Worm (Caenorhabditis elegans): ENCODE measurements around the gene pitr-3.

The pitr-3 gene

ce11 chrV:9146849-9147557 lies 5.8 kb upstream of the pitr-3 start, which contains the start of gene spl-2:
TSS of gene spl-2 (minus strand) at chrV:9146899.
- TF ChIP-seq nhr-11 (tag; optimal IDR thresholded peaks at IDR 0.05) (no peak), nhr-25 (tag; optimal IDR thresholded peaks at IDR 0.05) (peak; percentile 47), lin-13 (GFP tag; optimal IDR thresholded peaks at IDR 0.05) (no peak), elt-3 (tag; optimal IDR thresholded peaks at IDR 0.05) (no peak), nhr-237 (tag; optimal IDR thresholded peaks at IDR 0.05) (no peak), alr-1 (tag; optimal IDR thresholded peaks at IDR 0.05) (no peak), nhr-129 (tag; optimal IDR thresholded peaks at IDR 0.05) (peak; percentile 23), sma-9 (GFP tag; optimal IDR thresholded peaks at IDR 0.05) (peak; percentile 35), sma-9 (tag; optimal IDR thresholded peaks at IDR 0.05) (no peak), R02D3.7 (tag; optimal IDR thresholded peaks at IDR 0.05) (no peak), nhr-12 (tag; optimal IDR thresholded peaks at IDR 0.05) (no peak), mdl-1 (tag; optimal IDR thresholded peaks at IDR 0.05) (no peak), sma-3 (GFP tag; optimal IDR thresholded peaks at IDR 0.05) (peak; percentile 29), Y55F3AM.14 (GFP tag; optimal IDR thresholded peaks at IDR 0.05) (no peak), unc-62 (GFP tag; optimal IDR thresholded peaks at IDR 0.05) (no peak), ceh-16 (tag; optimal IDR thresholded peaks at IDR 0.05) (no peak), ztf-1 (GFP tag; conservative IDR thresholded peaks at IDR 0.05) (no peak), ceh-82 (tag; optimal IDR thresholded peaks at IDR 0.05) (no peak), lsy-2 (tag; optimal IDR thresholded peaks at IDR 0.05) (no peak), mbf-1 (tag; optimal IDR thresholded peaks at IDR 0.05) (no peak), fos-1 (tag; optimal IDR thresholded peaks at IDR 0.05) (no peak), zag-1 (tag; optimal IDR thresholded peaks at IDR 0.05) (no peak), ztf-4 (tag; optimal IDR thresholded peaks at IDR 0.05) (no peak), F13H6.1 (tag; optimal IDR thresholded peaks at IDR 0.05) (no peak), nhr-6 (tag; optimal IDR thresholded peaks at IDR 0.05) (no peak), peb-1 (tag; optimal IDR thresholded peaks at IDR 0.05) (no peak), nhr-21 (tag; optimal IDR thresholded peaks at IDR 0.05) (peak; percentile 50)

- peak; percentile 22 for TF ChIP-seq gmeb-1 (tag; optimal IDR thresholded peaks at IDR 0.05)
- no peak for TF ChIP-seq Y55F3AM.14 (GFP tag; optimal IDR thresholded peaks at IDR 0.05)
- TF ChIP-seq fos-1 (tag; optimal IDR thresholded peaks at IDR 0.05), result peak; percentile 16
- no peak for TF ChIP-seq ztf-1 (GFP tag; conservative IDR thresholded peaks at IDR 0.05)
- TF ChIP-seq sma-9 (GFP tag; optimal IDR thresholded peaks at IDR 0.05), result peak; percentile 2
- no peak for TF ChIP-seq sma-9 (tag; optimal IDR thresholded peaks at IDR 0.05)
- no peak for TF ChIP-seq peb-1 (tag; optimal IDR thresholded peaks at IDR 0.05)
- no peak for TF ChIP-seq nhr-21 (tag; optimal IDR thresholded peaks at IDR 0.05)
Measured at ce11 chrV:9146196-9146595, 5.0 kb upstream of the pitr-3 start.

- no peak for TF ChIP-seq lin-13 (GFP tag; optimal IDR thresholded peaks at IDR 0.05)
- TF ChIP-seq sma-3 (GFP tag; optimal IDR thresholded peaks at IDR 0.05), result peak; percentile 31
- no peak for TF ChIP-seq skn-1 (tag; optimal IDR thresholded peaks at IDR 0.05)
- TF ChIP-seq lin-11 (tag; optimal IDR thresholded peaks at IDR 0.05), result no peak
- TF ChIP-seq ceh-16 (tag; optimal IDR thresholded peaks at IDR 0.05), result no peak
- TF ChIP-seq gmeb-1 (tag; optimal IDR thresholded peaks at IDR 0.05), result no peak
- no peak for TF ChIP-seq blmp-1 (tag; optimal IDR thresholded peaks at IDR 0.05; ENCODE audit: insufficient read depth)
- no peak for TF ChIP-seq mbf-1 (tag; optimal IDR thresholded peaks at IDR 0.05)
- peak; percentile 60 for TF ChIP-seq sma-9 (GFP tag; optimal IDR thresholded peaks at IDR 0.05)
- TF ChIP-seq sma-9 (tag; optimal IDR thresholded peaks at IDR 0.05), result no peak
- peak; percentile 33 for TF ChIP-seq nhr-21 (tag; optimal IDR thresholded peaks at IDR 0.05)
- no peak for TF ChIP-seq elt-1 (tag; optimal IDR thresholded peaks at IDR 0.05)
Measured at ce11 chrV:9143896-9144295, 2.7 kb upstream of the pitr-3 start.

- TF ChIP-seq peb-1 (tag; optimal IDR thresholded peaks at IDR 0.05), result no peak
- no peak for TF ChIP-seq lsy-2 (tag; optimal IDR thresholded peaks at IDR 0.05)
- TF ChIP-seq unc-55 (GFP tag; optimal IDR thresholded peaks at IDR 0.05), result no peak
- TF ChIP-seq nhr-23 (tag; optimal IDR thresholded peaks at IDR 0.05), result no peak
Measured at ce11 chrV:9137618-9138017, 3.6 kb downstream of the pitr-3 start, which contains the start of gene pitr-2. TSS of gene pitr-2 (minus strand) at chrV:9137718.

- TF ChIP-seq F13H6.1 (tag; optimal IDR thresholded peaks at IDR 0.05) (no peak), snpc-4 (tag; optimal IDR thresholded peaks at IDR 0.05) (no peak), nhr-25 (tag; optimal IDR thresholded peaks at IDR 0.05) (no peak), elt-1 (tag; optimal IDR thresholded peaks at IDR 0.05) (no peak), lin-11 (tag; optimal IDR thresholded peaks at IDR 0.05) (peak; percentile 21), crh-2 (tag; optimal IDR thresholded peaks at IDR 0.05) (no peak), nhr-21 (tag; optimal IDR thresholded peaks at IDR 0.05) (no peak), mbf-1 (tag; optimal IDR thresholded peaks at IDR 0.05) (no peak), C34F6.9 (tag; optimal IDR thresholded peaks at IDR 0.05) (peak; percentile 19), sma-3 (GFP tag; optimal IDR thresholded peaks at IDR 0.05) (no peak), mdl-1 (tag; optimal IDR thresholded peaks at IDR 0.05) (no peak), fos-1 (tag; optimal IDR thresholded peaks at IDR 0.05) (no peak), nhr-77 (tag; optimal IDR thresholded peaks at IDR 0.05) (no peak), mab-5 (tag; optimal IDR thresholded peaks at IDR 0.05) (no peak), unc-39 (tag; optimal IDR thresholded peaks at IDR 0.05) (no peak)
Measured at ce11 chrV:9133950-9134349, 7.2 kb downstream of the pitr-3 start, which contains the start of gene B0222.1. TSS of gene B0222.1 (plus strand) at chrV:9134255.

Measured in whole organism, L2 larva.